Worm (Caenorhabditis elegans) whole organism, L2 larva: ENCODE data around the gene Y45G5AL.1.

Source experiments
- C34F6.9 ChIP-seq: fragments of 150-350 bp; optimal IDR thresholded peaks from 2 replicates; lab custom pipeline; 2014; ENCODE audit warnings: missing biosample characterization, missing genetic modification characterization
- F13H6.1 ChIP-seq: sonication (generic microtip); optimal IDR thresholded peaks from 2 replicates; lab custom pipeline; 2016; ENCODE audit warnings: missing genetic modification characterization, missing compliant biosample characterization
- R02D3.7 ChIP-seq: fragments of 150-350 bp; optimal IDR thresholded peaks from 2 replicates; lab custom pipeline; 2014; ENCODE audit warnings: missing biosample characterization, missing genetic modification characterization
- Y55F3AM.14 ChIP-seq: fragments of 200-800 bp; sonication (Bioruptor generic); optimal IDR thresholded peaks from 2 replicates; lab custom pipeline; 2018; ENCODE audit warnings: mild to moderate bottlenecking, missing genetic modification characterization, missing compliant biosample characterization
- alr-1 ChIP-seq: fragments of 150-350 bp; optimal IDR thresholded peaks from 2 replicates; lab custom pipeline; 2014; ENCODE audit warnings: missing biosample characterization, missing genetic modification characterization
- aly-2 ChIP-seq: fragments of 150-350 bp; optimal IDR thresholded peaks from 2 replicates; lab custom pipeline; 2014; ENCODE audit warnings: missing biosample characterization, missing genetic modification characterization
- ama-1 ChIP-seq: fragments of 150-350 bp; optimal IDR thresholded peaks from 2 replicates; lab custom pipeline; 2018; ENCODE audit warnings: inconsistent platforms
- blmp-1 ChIP-seq: sonication (generic microtip); optimal IDR thresholded peaks from 2 replicates; lab custom pipeline; 2017; ENCODE audit warnings: missing genetic modification characterization, mild to moderate bottlenecking, missing compliant biosample characterization, antibody characterized with exemption, moderate library complexity; ENCODE audit not compliant: insufficient read depth
- ceh-16 ChIP-seq: fragments of 150-350 bp; optimal IDR thresholded peaks from 2 replicates; lab custom pipeline; 2014; ENCODE audit warnings: missing biosample characterization, missing genetic modification characterization
- crh-2 ChIP-seq: sonication (generic microtip); optimal IDR thresholded peaks from 2 replicates; lab custom pipeline; 2017; ENCODE audit warnings: missing biosample characterization, missing genetic modification characterization
- dmd-4 ChIP-seq: sonication (generic microtip); optimal IDR thresholded peaks from 2 replicates; lab custom pipeline; 2017; ENCODE audit warnings: missing biosample characterization, missing genetic modification characterization
- egl-27 ChIP-seq: sonication (generic microtip); optimal IDR thresholded peaks from 3 replicates; lab custom pipeline; 2017; ENCODE audit warnings: missing biosample characterization, missing genetic modification reagents, missing genetic modification characterization
- elt-3 ChIP-seq: sonication (generic microtip); optimal IDR thresholded peaks from 2 replicates; lab custom pipeline; 2017; ENCODE audit warnings: missing biosample characterization, missing genetic modification characterization
- fos-1 ChIP-seq: fragments of 150-350 bp; optimal IDR thresholded peaks from 2 replicates; lab custom pipeline; 2014; ENCODE audit warnings: missing biosample characterization, missing genetic modification characterization
- gmeb-1 ChIP-seq: fragments of 150-350 bp; optimal IDR thresholded peaks from 2 replicates; lab custom pipeline; 2014; ENCODE audit warnings: missing biosample characterization, missing genetic modification characterization
- lin-13 ChIP-seq: fragments of 150-350 bp; optimal IDR thresholded peaks from 2 replicates; lab custom pipeline; 2014; ENCODE audit warnings: missing biosample characterization, missing genetic modification reagents, missing genetic modification characterization
- lsy-2 ChIP-seq, 2 experiments: fragments of 150-350 bp in 1 of 2; sonication (generic microtip) in 1 of 2; optimal IDR thresholded peaks; 2 replicates each; lab custom pipeline; 2014 to 2017; ENCODE audit warnings: missing biosample characterization in 2 of 2, missing genetic modification characterization in 2 of 2
- mab-5 ChIP-seq: fragments of 150-350 bp; optimal IDR thresholded peaks from 2 replicates; lab custom pipeline; 2014; ENCODE audit warnings: missing biosample characterization, missing genetic modification characterization
- mdl-1 ChIP-seq, 2 experiments: fragments of 150-350 bp in 1 of 2; sonication (generic microtip) in 1 of 2; optimal IDR thresholded peaks; 2 replicates each; lab custom pipeline; 2017; ENCODE audit warnings: missing biosample characterization in 2 of 2, missing genetic modification characterization in 2 of 2
- nhr-10 ChIP-seq: sonication (generic microtip); optimal IDR thresholded peaks from 2 replicates; lab custom pipeline; 2017; ENCODE audit warnings: missing biosample characterization, missing genetic modification characterization
- nhr-11 ChIP-seq: fragments of 150-350 bp; optimal IDR thresholded peaks from 2 replicates; lab custom pipeline; 2014; ENCODE audit warnings: missing biosample characterization, missing genetic modification characterization
- nhr-129 ChIP-seq: fragments of 150-350 bp; optimal IDR thresholded peaks from 2 replicates; lab custom pipeline; 2014; ENCODE audit warnings: missing biosample characterization, missing genetic modification characterization
- nhr-21 ChIP-seq: fragments of 150-350 bp; optimal IDR thresholded peaks from 2 replicates; lab custom pipeline; 2014; ENCODE audit warnings: missing biosample characterization, missing genetic modification characterization
- nhr-23 ChIP-seq: fragments of 150-350 bp; optimal IDR thresholded peaks from 2 replicates; lab custom pipeline; 2014; ENCODE audit warnings: missing biosample characterization, missing genetic modification reagents, missing genetic modification characterization
- nhr-25 ChIP-seq: fragments of 150-350 bp; sonication (generic microtip); optimal IDR thresholded peaks from 3 replicates; lab custom pipeline; 2014; ENCODE audit warnings: missing biosample characterization, missing genetic modification characterization
- nhr-6 ChIP-seq: fragments of 150-350 bp; optimal IDR thresholded peaks from 2 replicates; lab custom pipeline; 2014; ENCODE audit warnings: missing biosample characterization, missing genetic modification characterization
- nhr-77 ChIP-seq: fragments of 150-350 bp; optimal IDR thresholded peaks from 2 replicates; lab custom pipeline; 2014; ENCODE audit warnings: missing biosample characterization, missing genetic modification characterization
- sem-4 ChIP-seq: fragments of 150-350 bp; optimal IDR thresholded peaks from 2 replicates; lab custom pipeline; 2014; ENCODE audit warnings: missing biosample characterization, missing genetic modification reagents, missing genetic modification characterization
- skn-1 ChIP-seq: sonication (generic microtip); optimal IDR thresholded peaks from 2 replicates; lab custom pipeline; 2017; ENCODE audit warnings: missing biosample characterization, missing genetic modification characterization
- sma-3 ChIP-seq: sonication (generic microtip); optimal IDR thresholded peaks from 2 replicates; lab custom pipeline; 2016; ENCODE audit warnings: missing genetic modification reagents, missing genetic modification characterization, missing compliant biosample characterization
- sma-9 ChIP-seq, 2 experiments: fragments of 150-350 bp in 1 of 2; sonication (generic microtip) in 1 of 2; optimal IDR thresholded peaks; 2 replicates each; lab custom pipeline; 2014 to 2016; ENCODE audit warnings: missing genetic modification characterization in 2 of 2, mild to moderate bottlenecking in 1 of 2, missing biosample characterization in 1 of 2, missing compliant biosample characterization in 1 of 2, missing genetic modification reagents in 1 of 2, moderate library complexity in 1 of 2
- snpc-4 ChIP-seq: fragments of 150-350 bp; optimal IDR thresholded peaks from 2 replicates; lab custom pipeline; 2014; ENCODE audit warnings: missing biosample characterization, missing genetic modification characterization
- unc-39 ChIP-seq: fragments of 150-350 bp; optimal IDR thresholded peaks from 2 replicates; lab custom pipeline; 2014; ENCODE audit warnings: missing biosample characterization, missing genetic modification characterization
- unc-55 ChIP-seq: fragments of 150-350 bp; sonication (generic microtip); optimal IDR thresholded peaks from 3 replicates; lab custom pipeline; 2014; ENCODE audit warnings: missing biosample characterization, missing genetic modification reagents, missing genetic modification characterization
- unc-62 ChIP-seq: fragments of 150-350 bp; optimal IDR thresholded peaks from 2 replicates; lab custom pipeline; 2014; ENCODE audit warnings: missing biosample characterization, missing genetic modification reagents, missing genetic modification characterization
- ztf-1 ChIP-seq: fragments of 200-800 bp; sonication (Bioruptor generic); conservative IDR thresholded peaks from 2 replicates; pipeline ENCODE4 v1.3.6; 2022; ENCODE audit warnings: missing genetic modification characterization, missing compliant biosample characterization

Y45G5AL.1 gene

DNA sequence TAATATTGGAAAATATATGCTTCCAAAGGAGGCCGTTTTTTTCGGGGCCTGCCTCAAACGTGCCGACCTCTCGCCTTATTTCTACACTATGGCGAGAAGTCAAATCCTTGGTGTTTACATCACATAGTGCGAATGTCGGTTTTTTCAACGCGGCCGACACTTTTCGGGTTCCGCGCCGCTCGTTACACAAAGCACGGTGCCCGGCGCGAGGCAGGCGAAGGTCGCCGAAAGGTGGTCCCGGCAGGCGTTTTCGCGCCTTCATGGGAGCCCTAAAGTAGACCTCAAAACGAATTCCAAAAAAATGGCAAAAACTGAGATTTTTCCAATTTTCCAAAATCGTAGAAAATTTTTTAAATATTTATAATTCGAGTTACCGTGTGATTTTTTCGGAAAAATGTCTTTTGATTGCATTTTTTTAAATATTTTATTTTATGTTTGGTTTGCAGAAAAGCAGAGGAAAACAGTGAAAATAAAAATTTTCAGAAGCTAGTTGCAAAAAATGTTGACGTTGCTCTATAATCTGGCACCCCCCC lies 18.7 kb upstream of the Y45G5AL.1 start, which contains the start of gene T05B4.12:
Gene T05B4.12 (minus strand): TSS at position 483 of the 533 bp plus-strand sequence.
- no peak for TF ChIP-seq nhr-23
- no peak for TF ChIP-seq unc-62
- no peak for TF ChIP-seq lsy-2 (tag; optimal IDR thresholded peaks at IDR 0.05; lab: Kevin White, UChicago)
- no peak for TF ChIP-seq mab-5 (tag; lab: Kevin White, UChicago)

- no peak for TF ChIP-seq lsy-2 (tag; optimal IDR thresholded peaks at IDR 0.05; lab: Kevin White, UChicago)
- TF ChIP-seq alr-1: no peak
- no peak for TF ChIP-seq snpc-4
- TF ChIP-seq, all 48 proteins: peak for 0
These were observed 16.9 kb upstream of the Y45G5AL.1 start, which contains the start of gene T05B4.13 for ce11 chrV:4127435-4127834. Gene T05B4.13 (minus strand): TSS chrV:4127535.

DNA sequence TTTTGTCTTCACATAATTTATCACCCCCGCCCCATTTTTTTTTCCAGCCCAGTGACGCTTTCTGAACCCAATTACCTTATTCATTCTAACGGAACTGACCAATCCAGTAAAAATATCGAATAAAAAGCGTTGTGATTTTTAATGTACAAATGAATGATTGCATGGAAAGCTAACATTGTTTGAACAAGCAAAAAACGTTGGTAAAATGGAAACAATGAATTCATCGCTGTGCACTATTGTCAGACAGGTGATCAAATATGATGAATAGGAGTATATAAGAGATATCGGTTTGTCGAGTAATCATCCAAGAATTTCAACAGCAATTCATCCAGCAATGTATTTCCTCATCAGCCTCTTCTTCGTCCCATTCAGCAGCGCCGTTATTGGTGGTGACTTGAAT lies 14.7 kb upstream of the Y45G5AL.1 start, which contains the start of gene phat-4:
Gene phat-4 (plus strand): TSS at position 301 of the 400 bp plus-strand sequence.
- TF ChIP-seq nhr-77 (tag; lab: Kevin White, UChicago) (no peak), R02D3.7 (tag; lab: Kevin White, UChicago) (no peak), skn-1 (tag; lab: Kevin White, UChicago) (no peak), unc-62 (no peak)

- TF ChIP-seq lsy-2 (tag; optimal IDR thresholded peaks at IDR 0.05; lab: Kevin White, UChicago): no peak
- TF ChIP-seq crh-2 (tag; lab: Kevin White, UChicago): peak; percentile 51
- no peak for TF ChIP-seq dmd-4 (tag; lab: Kevin White, UChicago)
- TF ChIP-seq egl-27 (tag; lab: Kevin White, UChicago): peak; percentile 60
- TF ChIP-seq nhr-25 (tag; lab: Kevin White, UChicago): peak; percentile 86
- peak; percentile 72 for TF ChIP-seq skn-1 (tag; lab: Kevin White, UChicago)
- TF ChIP-seq snpc-4: no peak
- TF ChIP-seq ama-1 (lab: Kevin White, UChicago): no peak
- TF ChIP-seq fos-1 (tag; lab: Kevin White, UChicago): peak; percentile 73
- TF ChIP-seq C34F6.9: peak; percentile 51
- peak; percentile 61 for TF ChIP-seq sem-4 (tag; lab: Kevin White, UChicago)
- TF ChIP-seq ceh-16 (tag; lab: Kevin White, UChicago): no peak
- TF ChIP-seq sma-9 (GFP tag; optimal IDR thresholded peaks at IDR 0.05; lab: Kevin White, UChicago): peak; percentile 93
- no peak for TF ChIP-seq sma-9 (tag; optimal IDR thresholded peaks at IDR 0.05; lab: Kevin White, UChicago)
- TF ChIP-seq aly-2: no peak
- TF ChIP-seq unc-55 (GFP tag; lab: Kevin White, UChicago): peak; percentile 19
- TF ChIP-seq gmeb-1 (tag; lab: Kevin White, UChicago): peak; percentile 62
- peak; percentile 67 for TF ChIP-seq nhr-6 (tag; lab: Kevin White, UChicago)
- TF ChIP-seq mab-5 (tag; lab: Kevin White, UChicago): no peak
- no peak for TF ChIP-seq nhr-10
- TF ChIP-seq F13H6.1: peak; percentile 82
- TF ChIP-seq ztf-1 (GFP tag; lab: Robert Waterston, UW): no peak
- TF ChIP-seq nhr-21 (tag; lab: Kevin White, UChicago): peak; percentile 87
- TF ChIP-seq Y55F3AM.14 (GFP tag; lab: Kevin White, UChicago): peak; percentile 86
- no peak for TF ChIP-seq unc-39
- peak in 1 of 2 experiments; percentile 40 for TF ChIP-seq mdl-1 (tag; optimal IDR thresholded peaks at IDR 0.05; lab: Kevin White, UChicago)
- no peak for TF ChIP-seq elt-3 (tag; lab: Kevin White, UChicago)
- no peak for TF ChIP-seq nhr-11
- peak; percentile 72 for TF ChIP-seq blmp-1 (tag; lab: Kevin White, UChicago)
- TF ChIP-seq nhr-129 (tag; lab: Kevin White, UChicago): peak; percentile 96
- TF ChIP-seq sma-3 (GFP tag; lab: Kevin White, UChicago): peak; percentile 89
- TF ChIP-seq lin-13 (GFP tag; lab: Kevin White, UChicago): peak; percentile 31
These were observed 12.8 kb upstream of the Y45G5AL.1 start, which contains the start of gene nhr-57 for ce11 chrV:4131471-4131939. Gene nhr-57 (plus strand): TSS chrV:4131889.
